Worm (Caenorhabditis elegans) whole organism, L4 larva: ENCODE measurements around the gene nsph-4.2.

Source experiments
- ZK337.2 ChIP-seq: fragments of 200-800 bp; sonication (Bioruptor generic); IDR thresholded peaks from 2 replicates; pipeline ENCODE4 v1.3.6; 2022; ENCODE audit warnings: missing genetic modification reagents, missing genetic modification characterization, missing compliant biosample characterization
- aly-2 ChIP-seq: sonication (generic microtip); optimal IDR thresholded peaks from 2 replicates; lab custom pipeline; 2018; ENCODE audit warnings: missing biosample characterization, missing genetic modification characterization
- ama-1 ChIP-seq: fragments of 150-350 bp; optimal IDR thresholded peaks from 2 replicates; lab custom pipeline; 2014; ENCODE audit warnings: inconsistent platforms, mixed read lengths
- jun-1 ChIP-seq: fragments of 150-350 bp; optimal IDR thresholded peaks from 2 replicates; lab custom pipeline; 2014; ENCODE audit warnings: missing biosample characterization, missing genetic modification reagents, missing genetic modification characterization
- lin-13 ChIP-seq: fragments of 150-350 bp; optimal IDR thresholded peaks from 2 replicates; lab custom pipeline; 2014; ENCODE audit warnings: missing biosample characterization, missing genetic modification reagents, missing genetic modification characterization
- mdl-1 ChIP-seq, 2 experiments: fragments of 150-350 bp in 1 of 2; sonication (generic microtip) in 1 of 2; optimal IDR thresholded peaks; 2 replicates each; lab custom pipeline; 2014 to 2017; ENCODE audit warnings: missing biosample characterization in 2 of 2, missing genetic modification characterization in 2 of 2
- nhr-237 ChIP-seq: sonication (generic microtip); optimal IDR thresholded peaks from 2 replicates; lab custom pipeline; 2017; ENCODE audit warnings: missing biosample characterization, missing genetic modification characterization
- zag-1 ChIP-seq: fragments of 150-350 bp; optimal IDR thresholded peaks from 2 replicates; lab custom pipeline; 2014; ENCODE audit warnings: missing biosample characterization, missing genetic modification characterization

- TF ChIP-seq zag-1 (tag; lab: Kevin White, UChicago) (no peak), mdl-1 (tag; optimal IDR thresholded peaks at IDR 0.05; lab: Kevin White, UChicago) (no peak), ZK337.2 (GFP tag; lab: Robert Waterston, UW) (no peak), nhr-237 (tag; lab: Kevin White, UChicago) (no peak), aly-2 (tag; lab: Kevin White, UChicago) (no peak), lin-13 (GFP tag; lab: Kevin White, UChicago) (no peak), jun-1 (tag; lab: Kevin White, UChicago) (no peak), ama-1 (no peak)
Observed at ce11 chrIV:5230530-5230929, 11.9 kb downstream of the nsph-4.2 start, which contains the start of gene thn-5.
